Worm (Caenorhabditis elegans): ENCODE measurements around the gene F09E5.11.

The F09E5.11 gene

DNA sequence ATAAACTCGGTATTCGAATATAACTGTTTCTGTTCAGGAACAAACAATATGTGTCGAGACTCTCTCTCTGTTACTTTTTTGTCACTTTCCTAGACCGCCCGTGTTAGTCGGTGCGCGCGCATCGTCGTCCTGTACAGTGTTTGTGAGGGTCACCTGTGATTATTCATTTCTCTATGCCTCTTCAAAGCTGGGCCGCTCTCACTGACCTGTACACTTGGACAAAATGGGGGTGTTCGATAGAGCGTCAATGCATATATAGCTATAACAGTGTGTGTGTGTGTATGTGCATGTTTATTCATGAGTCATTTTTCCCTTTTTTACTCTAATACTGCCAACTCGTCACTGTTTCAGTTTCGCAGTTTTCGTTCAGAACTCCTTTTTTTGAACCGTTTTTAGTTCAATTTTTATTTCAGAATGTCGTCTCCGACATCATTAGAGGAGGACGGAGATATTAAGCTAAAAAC, 21.7 kb upstream of the F09E5.11 start, which contains the start of gene pkc-3 (continued):
- TF ChIP-seq rec-8 (tag; optimal IDR thresholded peaks at IDR 0.05): no peak
- TF ChIP-seq tbp1 (GFP tag; optimal IDR thresholded peaks at IDR 0.05): peak; percentile 60
- TF ChIP-seq snpc-3.4 (tag; optimal IDR thresholded peaks at IDR 0.05): peak; percentile 80
- peak; percentile 87 for TF ChIP-seq attf-5 (GFP tag; optimal IDR thresholded peaks at IDR 0.05)
- TF ChIP-seq ceh-58 (GFP tag; IDR thresholded peaks at IDR 0.05): no peak
- no peak for TF ChIP-seq C17E4.6 (GFP tag; IDR thresholded peaks at IDR 0.05)
- peak; percentile 86 for TF ChIP-seq Y53G8AR.9 (GFP tag; conservative IDR thresholded peaks at IDR 0.05)
- no peak for TF ChIP-seq mxl-1 (tag; optimal IDR thresholded peaks at IDR 0.05)
- TF ChIP-seq F37B4.10 (GFP tag; IDR thresholded peaks at IDR 0.05): 0 out of 2 replicates have a peak, but pooled peaks have one; percentile 7
- peak; percentile 72 for TF ChIP-seq nfyb-1 (GFP tag; IDR thresholded peaks at IDR 0.05)
- TF ChIP-seq dox-1 (GFP tag; IDR thresholded peaks at IDR 0.05): peak; percentile 91
- peak; percentile 45; the same call in 1 of the 2 replicates for TF ChIP-seq attf-6 (GFP tag; IDR thresholded peaks at IDR 0.05)
- no peak for TF ChIP-seq snpc-4 (GFP tag; optimal IDR thresholded peaks at IDR 0.05)
- TF ChIP-seq snpc-4 (tag; optimal IDR thresholded peaks at IDR 0.05): peak; percentile 13 to 64 (median 54)
- peak; percentile 51 for TF ChIP-seq ztf-26 (tag; optimal IDR thresholded peaks at IDR 0.05)
- TF ChIP-seq let-607 (tag; optimal IDR thresholded peaks at IDR 0.05): peak; percentile 50 to 78
- TF ChIP-seq ceh-91 (GFP tag; IDR thresholded peaks at IDR 0.05): no peak
- peak; percentile 25; the same call in 1 of the 2 replicates for TF ChIP-seq D2030.7 (GFP tag; IDR thresholded peaks at IDR 0.05)
- no peak for TF ChIP-seq zim-3 (tag; optimal IDR thresholded peaks at IDR 0.05)
- TF ChIP-seq lin-54 (GFP tag; optimal IDR thresholded peaks at IDR 0.05): peak; percentile 63
- peak; percentile 35; the same call in 1 of the 2 replicates for TF ChIP-seq egrh-3 (GFP tag; IDR thresholded peaks at IDR 0.05)
- TF ChIP-seq Y67H2A.10 (GFP tag; conservative IDR thresholded peaks at IDR 0.05): no peak
- peak; percentile 78 for TF ChIP-seq ekl-4 (GFP tag; IDR thresholded peaks at IDR 0.05)
- no peak for TF ChIP-seq F57A8.1 (GFP tag; optimal IDR thresholded peaks at IDR 0.05)
- no peak for TF ChIP-seq nfya-2 (GFP tag; IDR thresholded peaks at IDR 0.05)
- TF ChIP-seq zfh-2 (GFP tag; conservative IDR thresholded peaks at IDR 0.05): peak; percentile 40; the same call in 1 of the 2 replicates
- TF ChIP-seq xnd-1 (tag; optimal IDR thresholded peaks at IDR 0.05): peak; percentile 32
- peak; percentile 79 for TF ChIP-seq repo-1 (tag; optimal IDR thresholded peaks at IDR 0.05)
- TF ChIP-seq T26A5.8 (tag; optimal IDR thresholded peaks at IDR 0.05): no peak
- TF ChIP-seq nhr-80 (tag; optimal IDR thresholded peaks at IDR 0.05): peak; percentile 97
- TF ChIP-seq Y95B8A.8 (GFP tag; IDR thresholded peaks at IDR 0.05): peak; percentile 88
- peak; percentile 82 for TF ChIP-seq chd-7 (tag; optimal IDR thresholded peaks at IDR 0.05)
- no peak for TF ChIP-seq tbx-9 (tag; optimal IDR thresholded peaks at IDR 0.05; ENCODE audit: borderline replicate concordance)
- no peak for TF ChIP-seq F10E7.11 (tag; optimal IDR thresholded peaks at IDR 0.05)
- peak; percentile 47 for TF ChIP-seq ZK185.1 (tag; optimal IDR thresholded peaks at IDR 0.05; ENCODE audit: poor library complexity, severe bottlenecking)
- peak; percentile 63 for TF ChIP-seq efl-1 (GFP tag; optimal IDR thresholded peaks at IDR 0.05)
- TF ChIP-seq rcor-1 (GFP tag; IDR thresholded peaks at IDR 0.05): peak; percentile 39; the same call in 1 of the 2 replicates
- TF ChIP-seq egl-18 (GFP tag; IDR thresholded peaks at IDR 0.05): 0 out of 2 replicates have a peak, but pooled peaks have one; percentile 3
- TF ChIP-seq attf-3 (GFP tag; conservative IDR thresholded peaks at IDR 0.05): no peak; the same call in 1 of the 2 replicates
- TF ChIP-seq madf-6 (GFP tag; IDR thresholded peaks at IDR 0.05): peak; percentile 70; the same call in 1 of the 2 replicates
- TF ChIP-seq pbrm-1 (GFP tag; IDR thresholded peaks at IDR 0.05): peak; percentile 58
- peak; percentile 62 for TF ChIP-seq lin-40 (tag; optimal IDR thresholded peaks at IDR 0.05)
- TF ChIP-seq madf-10 (tag; optimal IDR thresholded peaks at IDR 0.05): peak; percentile 38
- TF ChIP-seq sptf-2 (GFP tag; optimal IDR thresholded peaks at IDR 0.05): no peak
- peak; percentile 79 for TF ChIP-seq ama-1 (optimal IDR thresholded peaks at IDR 0.05)
- no peak for TF ChIP-seq ama-1 (GFP tag; optimal IDR thresholded peaks at IDR 0.05)
- TF ChIP-seq ceh-27 (GFP tag; optimal IDR thresholded peaks at IDR 0.05): peak; percentile 65
- peak; percentile 34 for TF ChIP-seq ztf-22 (GFP tag; optimal IDR thresholded peaks at IDR 0.05)

All from whole organism, young adult.